Fruit fly (Drosophila melanogaster): Measurements from ENCODE around the gene CG33272.

Gene CG33272

DNA sequence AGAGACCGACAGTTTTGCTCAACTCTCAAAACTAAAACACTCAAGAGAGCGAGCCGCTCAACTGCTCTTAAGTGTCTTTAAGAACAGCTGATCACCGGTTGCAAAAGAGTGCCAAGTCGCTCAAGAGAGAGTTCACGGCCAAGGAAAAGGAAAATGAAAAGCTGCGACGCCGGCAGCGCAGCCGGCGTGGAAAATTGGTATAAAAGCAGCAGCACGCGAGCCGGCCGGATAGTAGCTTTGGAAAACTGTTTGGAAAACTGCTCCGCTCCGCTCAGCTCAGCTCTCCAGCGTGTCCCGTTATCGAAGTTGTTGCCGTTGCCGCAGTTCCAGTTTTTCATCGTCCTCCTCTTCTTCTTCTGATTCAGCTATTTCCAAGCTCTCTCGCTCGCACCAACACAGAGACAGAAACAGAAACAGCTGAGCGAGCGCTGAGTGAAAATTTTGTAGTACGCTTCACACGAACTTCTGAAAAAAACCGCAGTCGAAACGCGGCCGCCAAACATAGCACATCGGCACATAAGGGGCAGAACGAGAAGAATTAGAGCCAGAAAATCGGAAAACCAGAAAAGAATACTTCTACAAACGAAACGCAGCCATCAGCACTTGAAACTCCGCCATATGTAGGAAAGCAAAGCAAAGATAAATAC, 22.9 kb downstream of the CG33272 start, which contains the start of gene chrb (continued):
- peak; percentile 29 for TF ChIP-seq CG8944 (GFP tag; optimal IDR thresholded peaks at IDR 0.05)
- no peak for TF ChIP-seq tx (GFP tag; optimal IDR thresholded peaks at IDR 0.05)
- 0 out of 2 replicates have a peak, but pooled peaks have one; percentile 23 for TF ChIP-seq CG5953 (GFP tag; IDR thresholded peaks at IDR 0.05)
- no peak for TF ChIP-seq Dref (GFP tag; IDR thresholded peaks at IDR 0.05)
- TF ChIP-seq CG1024 (GFP tag; IDR thresholded peaks at IDR 0.05) = 0 out of 2 replicates have a peak, but pooled peaks have one; percentile 30
- TF ChIP-seq lilli (GFP tag; optimal IDR thresholded peaks at IDR 0.05) = peak; percentile 69
- TF ChIP-seq rib (GFP tag; IDR thresholded peaks at IDR 0.05) = no peak; the same call in 1 of the 2 replicates
- TF ChIP-seq dan (GFP tag; IDR thresholded peaks at IDR 0.05) = no peak
- peak; percentile 39 for TF ChIP-seq jumu (GFP tag; optimal IDR thresholded peaks at IDR 0.05)
- TF ChIP-seq CG34376 (GFP tag; optimal IDR thresholded peaks at IDR 0.05) = peak; percentile 84
- TF ChIP-seq D19A (tag; optimal IDR thresholded peaks at IDR 0.05) = peak; percentile 55
- TF ChIP-seq Hr39 (optimal IDR thresholded peaks at IDR 0.05) = no peak
- no peak for TF ChIP-seq CG31388 (GFP tag; optimal IDR thresholded peaks at IDR 0.05)
- TF ChIP-seq BEAF-32 (GFP tag; optimal IDR thresholded peaks at IDR 0.05) = no peak
- TF ChIP-seq CG10267 (tag; optimal IDR thresholded peaks at IDR 0.05) = peak; percentile 30
- TF ChIP-seq org-1 (GFP tag; optimal IDR thresholded peaks at IDR 0.05) = no peak
- peak; percentile 99 for TF ChIP-seq CG3163 (GFP tag; optimal IDR thresholded peaks at IDR 0.05)
- TF ChIP-seq sens (GFP tag) = peak; percentile 92
- peak; percentile 23; the same call in 1 of the 2 replicates for TF ChIP-seq E2f2 (GFP tag; IDR thresholded peaks at IDR 0.05)
- TF ChIP-seq CG12299 (tag; optimal IDR thresholded peaks at IDR 0.05) = peak; percentile 45
- TF ChIP-seq HLH3B (GFP tag; IDR thresholded peaks at IDR 0.05) = peak; percentile 39; the same call in 1 of the 2 replicates
- peak; percentile 41; the same call in 1 of the 3 replicates for TF ChIP-seq CG11695 (GFP tag; IDR thresholded peaks at IDR 0.05)
- peak; percentile 42 for TF ChIP-seq CG4328 (GFP tag; optimal IDR thresholded peaks at IDR 0.05)
- TF ChIP-seq Hand (GFP tag; optimal IDR thresholded peaks at IDR 0.05) = peak; percentile 53
- no peak for TF ChIP-seq phol (tag; optimal IDR thresholded peaks at IDR 0.05)
- TF ChIP-seq HLHmδ (GFP tag; optimal IDR thresholded peaks at IDR 0.05) = no peak
- TF ChIP-seq Aef1 (GFP tag; IDR thresholded peaks at IDR 0.05) = no peak
- TF ChIP-seq CG14667 (GFP tag; IDR thresholded peaks at IDR 0.05) = no peak
- peak; percentile 34 for TF ChIP-seq CG7839 (tag; optimal IDR thresholded peaks at IDR 0.05)
- peak; percentile 37 for TF ChIP-seq sug (tag; optimal IDR thresholded peaks at IDR 0.05)
- peak; percentile 85 for TF ChIP-seq vvl (GFP tag; IDR thresholded peaks at IDR 0.05)
- no peak for TF ChIP-seq ind (GFP tag; optimal IDR thresholded peaks at IDR 0.05)
- no peak for TF ChIP-seq CG7928 (GFP tag; optimal IDR thresholded peaks at IDR 0.05)
- TF ChIP-seq croc (GFP tag; conservative IDR thresholded peaks at IDR 0.05) = no peak
- 0 out of 2 replicates have a peak, but pooled peaks have one; percentile 27 for TF ChIP-seq CG10366 (GFP tag; IDR thresholded peaks at IDR 0.05)
- TF ChIP-seq crc (GFP tag; optimal IDR thresholded peaks at IDR 0.05) = no peak
- no peak for TF ChIP-seq CG13424 (tag; optimal IDR thresholded peaks at IDR 0.05)
- TF ChIP-seq Dp (GFP tag; optimal IDR thresholded peaks at IDR 0.05) = no peak
- peak; percentile 41; the same call in 1 of the 2 replicates for TF ChIP-seq onecut (GFP tag; IDR thresholded peaks at IDR 0.05)
- peak; percentile 22 for TF ChIP-seq Dek (tag; optimal IDR thresholded peaks at IDR 0.05)
- TF ChIP-seq CG12942 (GFP tag; optimal IDR thresholded peaks at IDR 0.05) = no peak
- TF ChIP-seq al (GFP tag; IDR thresholded peaks at IDR 0.05) = no peak
- no peak for TF ChIP-seq CkIIα-i1 (GFP tag; IDR thresholded peaks at IDR 0.05)
- no peak for TF ChIP-seq CG3838 (GFP tag; optimal IDR thresholded peaks at IDR 0.05)
- TF ChIP-seq HLH54F (GFP tag; optimal IDR thresholded peaks at IDR 0.05) = no peak
- TF ChIP-seq CG4707 (GFP tag; optimal IDR thresholded peaks at IDR 0.05) = peak; percentile 67
- no peak for TF ChIP-seq wor (GFP tag; IDR thresholded peaks at IDR 0.05)
- peak; percentile 58; the same call in 1 of the 2 replicates for TF ChIP-seq Xrp1 (GFP tag; IDR thresholded peaks at IDR 0.05)
- TF ChIP-seq Nf-YC (tag; optimal IDR thresholded peaks at IDR 0.05) = peak; percentile 66
- peak; percentile 72 for TF ChIP-seq Fer1 (GFP tag; optimal IDR thresholded peaks at IDR 0.05)
- TF ChIP-seq dysf (GFP tag; IDR thresholded peaks at IDR 0.05) = peak; percentile 33; the same call in 1 of the 3 replicates
